Worm (Caenorhabditis elegans): Measurements from ENCODE around the gene rpb-9.
A peak's percentile ranks its signal among the peaks of the same experiment; 100 is the strongest.

ce11 chrV:7978798-7979197 is 33.3 kb downstream of the rpb-9 start:
- TF ChIP-seq lin-13 (GFP tag; optimal IDR thresholded peaks at IDR 0.05) (no peak), mep-1 (tag; optimal IDR thresholded peaks at IDR 0.05) (peak; percentile 64), cey-2 (tag; optimal IDR thresholded peaks at IDR 0.05; ENCODE audit: borderline replicate concordance, insufficient read depth) (no peak), tag-97 (GFP tag; IDR thresholded peaks at IDR 0.05) (no peak), lin-38 (GFP tag; IDR thresholded peaks at IDR 0.05) (no peak), R02D3.7 (tag; optimal IDR thresholded peaks at IDR 0.05) (no peak), skn-1 (tag; optimal IDR thresholded peaks at IDR 0.05) (no peak), T26A8.4 (GFP tag; IDR thresholded peaks at IDR 0.05) (0 out of 2 replicates have a peak, but pooled peaks have one; percentile 20), snpc-4 (tag; optimal IDR thresholded peaks at IDR 0.05) (no peak), mxl-2 (GFP tag; conservative IDR thresholded peaks at IDR 0.05) (no peak)

Data from whole organism, L4 larva.